In genomic region chrX:13206011-13206410, ce11 we compare ENCODE assay signal across 4 worm cellular contexts.
TF ChIP-seq lines count a peak whose summit lies in the region.

No protein-coding gene starts in this region.

TF ChIP-seq in whole organism, L1 larva, 84 proteins besides CTCF, POLR2A, EP300 and RAD21:
- TF ChIP-seq elt-2 (tag; optimal IDR thresholded peaks at IDR 0.05; lab: Kevin White, UChicago): no peak
- TF ChIP-seq nhr-19 (GFP tag; conservative IDR thresholded peaks at IDR 0.05; lab: Robert Waterston, UW): no peak
- TF ChIP-seq lin-14 (GFP tag; optimal IDR thresholded peaks at IDR 0.05; lab: Kevin White, UChicago): peak; percentile 58
- TF ChIP-seq fkh-10 (GFP tag; optimal IDR thresholded peaks at IDR 0.05; lab: Kevin White, UChicago): peak; percentile 72
TF ChIP-seq in whole organism, L1 larva: peak in this region for 2.

TF ChIP-seq in whole organism, L2 larva, 48 proteins besides CTCF, POLR2A, EP300 and RAD21:
- TF ChIP-seq lin-39 (tag; optimal IDR thresholded peaks at IDR 0.05; lab: Kevin White, UChicago) (no peak), C34F6.9 (tag; optimal IDR thresholded peaks at IDR 0.05; lab: Kevin White, UChicago) (peak; percentile 2), zag-1 (tag; optimal IDR thresholded peaks at IDR 0.05; lab: Kevin White, UChicago) (peak; percentile 30), elt-3 (tag; optimal IDR thresholded peaks at IDR 0.05; lab: Kevin White, UChicago) (no peak)

TF ChIP-seq in whole organism, L3 larva, 47 proteins besides CTCF, POLR2A, EP300 and RAD21:
- TF ChIP-seq lin-39 (tag; optimal IDR thresholded peaks at IDR 0.05; lab: Kevin White, UChicago): peak; percentile 32
- no peak for TF ChIP-seq elt-2 (tag; optimal IDR thresholded peaks at IDR 0.05; lab: Kevin White, UChicago)
- TF ChIP-seq pha-4 (tag; optimal IDR thresholded peaks at IDR 0.05; lab: Kevin White, UChicago): no peak
TF ChIP-seq in whole organism, L3 larva: peak in this region for 1.

TF ChIP-seq in whole organism, L4 larva, 104 proteins besides CTCF, POLR2A, EP300 and RAD21:
- TF ChIP-seq Y48G9A.11 (GFP tag; IDR thresholded peaks at IDR 0.05; lab: Robert Waterston, UW): no peak
- TF ChIP-seq ceh-28 (tag; optimal IDR thresholded peaks at IDR 0.05; lab: Kevin White, UChicago): no peak
- TF ChIP-seq ZK337.2 (GFP tag; IDR thresholded peaks at IDR 0.05; lab: Robert Waterston, UW): no peak
- no peak for TF ChIP-seq nhr-102 (tag; optimal IDR thresholded peaks at IDR 0.05; lab: Kevin White, UChicago)
- peak; percentile 23 for TF ChIP-seq mep-1 (tag; optimal IDR thresholded peaks at IDR 0.05; lab: Kevin White, UChicago)

Comparison
In these comparisons a context has a peak if more than half of its experiments do, and no peak if none do; other contexts are left out.
1. Of the 29 proteins assayed by ChIP-seq in both whole organism, L4 larva and whole organism, L1 larva: peak only in whole organism, L4 larva: mep-1; only in whole organism, L1 larva: fkh-10; in both: none; in neither: 27.